Worm (Caenorhabditis elegans) whole organism, late embryonic: ENCODE results near the gene Y34B4A.10.

Experiments
- F13H6.1 ChIP-seq: sonication (generic microtip); optimal IDR thresholded peaks from 2 replicates; lab custom pipeline; 2016; ENCODE audit warnings: missing genetic modification characterization, missing compliant biosample characterization
- fkh-10 ChIP-seq: fragments of 150-350 bp; optimal IDR thresholded peaks from 2 replicates; lab custom pipeline; 2014; ENCODE audit warnings: missing biosample characterization, missing genetic modification reagents, missing genetic modification characterization
- hlh-13 ChIP-seq: fragments of 200-800 bp; sonication (Bioruptor generic); optimal IDR thresholded peaks from 2 replicates; lab custom pipeline; 2018; ENCODE audit warnings: mild to moderate bottlenecking, missing genetic modification characterization, missing compliant biosample characterization
- hlh-15 ChIP-seq: sonication (generic microtip); optimal IDR thresholded peaks from 2 replicates; lab custom pipeline; 2016; ENCODE audit warnings: missing genetic modification characterization, missing compliant biosample characterization
- nfya-1 ChIP-seq: sonication (generic microtip); optimal IDR thresholded peaks from 2 replicates; lab custom pipeline; 2017; ENCODE audit warnings: missing genetic modification characterization, mild to moderate bottlenecking, missing compliant biosample characterization, antibody characterized with exemption, moderate library complexity
- pqm-1 ChIP-seq: sonication (generic microtip); optimal IDR thresholded peaks from 2 replicates; lab custom pipeline; 2016; ENCODE audit warnings: missing genetic modification characterization, missing compliant biosample characterization
- sox-2 ChIP-seq: fragments of 200-800 bp; sonication (Bioruptor generic); IDR thresholded peaks from 2 replicates; pipeline ENCODE4 v1.3.6; 2022; ENCODE audit warnings: missing genetic modification reagents, missing genetic modification characterization, missing compliant biosample characterization
- ztf-16 ChIP-seq: sonication (generic microtip); optimal IDR thresholded peaks from 2 replicates; lab custom pipeline; 2017; ENCODE audit warnings: missing genetic modification characterization, missing compliant biosample characterization

DNA sequence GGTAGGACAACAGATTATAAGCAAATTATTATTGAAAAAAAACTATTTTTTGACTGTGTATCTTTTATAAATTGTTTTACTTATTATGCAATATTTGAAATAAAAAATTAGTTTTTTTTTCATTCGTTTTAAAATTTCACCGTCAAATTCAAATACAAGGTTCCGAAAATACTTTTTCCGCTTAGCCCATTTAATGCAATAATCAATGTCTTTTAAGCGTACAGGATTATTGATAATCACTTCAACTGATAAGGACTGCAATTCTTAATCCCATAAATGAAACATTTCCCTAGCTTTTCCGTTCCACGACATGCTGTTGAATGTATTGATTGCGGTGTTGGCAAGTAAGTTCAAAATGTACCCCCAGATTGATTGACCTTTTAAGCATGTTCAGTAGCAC, 7.3 kb downstream of the Y34B4A.10 start, which contains the start of gene nspg-12:
- TF ChIP-seq nfya-1 (tag; lab: Kevin White, UChicago) = no peak
- TF ChIP-seq pqm-1 (tag; lab: Kevin White, UChicago) = no peak
- no peak for TF ChIP-seq F13H6.1
- no peak for TF ChIP-seq hlh-15
- TF ChIP-seq hlh-13 = no peak
- no peak for TF ChIP-seq ztf-16 (tag; lab: Kevin White, UChicago)
- TF ChIP-seq sox-2 = no peak
- no peak for TF ChIP-seq fkh-10 (GFP tag; lab: Kevin White, UChicago)
